Worm (Caenorhabditis elegans): Measurements from ENCODE around the gene M106.3.

ce11 chrII:10894996-10895395, 34.3 kb upstream of the M106.3 start, which contains the start of gene sra-10:
- TF ChIP-seq unc-3 (GFP tag; conservative IDR thresholded peaks at IDR 0.05) (no peak), unc-3 (tag; optimal IDR thresholded peaks at IDR 0.05) (no peak), tbx-2 (tag; optimal IDR thresholded peaks at IDR 0.05) (no peak), unc-55 (GFP tag; optimal IDR thresholded peaks at IDR 0.05) (no peak), ama-1 (optimal IDR thresholded peaks at IDR 0.05) (no peak), pha-4 (tag; optimal IDR thresholded peaks at IDR 0.05) (no peak), hlh-30 (tag; optimal IDR thresholded peaks at IDR 0.05; ENCODE audit: insufficient read depth) (no peak)

Data from whole organism, late embryonic.